Worm (Caenorhabditis elegans) whole organism, dauer: Measurements from ENCODE around the gene F54D10.8.

Source experiments
- unc-62 ChIP-seq: sonication (generic microtip); optimal IDR thresholded peaks from 2 replicates; lab custom pipeline; 2017; ENCODE audit warnings: missing biosample characterization, missing genetic modification reagents, missing genetic modification characterization

F54D10.8 gene

ce11 chrII:3815445-3816208 is 12.1 kb downstream of the F54D10.8 start:
- TF ChIP-seq unc-62 (GFP tag; lab: Kevin White, UChicago) = no peak

ce11 chrII:3811816-3812332 is 15.8 kb downstream of the F54D10.8 start, which contains the start of gene lido-15:
Gene lido-15 (plus strand): TSS chrII:3812282.
- no peak for TF ChIP-seq unc-62 (GFP tag; lab: Kevin White, UChicago)

- TF ChIP-seq unc-62 (GFP tag; lab: Kevin White, UChicago) = no peak
These were observed 17.2 kb downstream of the F54D10.8 start for ce11 chrII:3810550-3810949.

- no peak for TF ChIP-seq unc-62 (GFP tag; lab: Kevin White, UChicago)
These were observed 19.1 kb downstream of the F54D10.8 start for ce11 chrII:3808643-3809042.

- TF ChIP-seq unc-62 (GFP tag; lab: Kevin White, UChicago) = no peak
These were observed 19.6 kb downstream of the F54D10.8 start, which contains the start of gene F54D10.5 for ce11 chrII:3808104-3808503. Gene F54D10.5 (minus strand): TSS chrII:3808177.

- no peak for TF ChIP-seq unc-62 (GFP tag; lab: Kevin White, UChicago)
These were observed 20.7 kb downstream of the F54D10.8 start, which contains the start of gene F54D10.4 for ce11 chrII:3806964-3807363. Gene F54D10.4 (minus strand): TSS chrII:3807064.

ce11 chrII:3805518-3805917 is 22.2 kb downstream of the F54D10.8 start:
- no peak for TF ChIP-seq unc-62 (GFP tag; lab: Kevin White, UChicago)

ce11 chrII:3803219-3803618 is 24.5 kb downstream of the F54D10.8 start, which contains the start of gene ins-32:
Gene ins-32 (minus strand): TSS chrII:3803319.
- TF ChIP-seq unc-62 (GFP tag; lab: Kevin White, UChicago) = no peak

ce11 chrII:3795323-3795722 is 32.4 kb downstream of the F54D10.8 start, which contains the start of gene Y8A9A.2:
Gene Y8A9A.2 (plus strand): TSS chrII:3795623.
- no peak for TF ChIP-seq unc-62 (GFP tag; lab: Kevin White, UChicago)

ce11 chrII:3793336-3793735 is 34.4 kb downstream of the F54D10.8 start, which contains the start of gene fbxb-99:
Gene fbxb-99 (minus strand): TSS chrII:3793436.
- no peak for TF ChIP-seq unc-62 (GFP tag; lab: Kevin White, UChicago)

ce11 chrII:3788356-3788962 is 39.2 kb downstream of the F54D10.8 start:
- no peak for TF ChIP-seq unc-62 (GFP tag; lab: Kevin White, UChicago)

ce11 chrII:3787151-3787550 is 40.5 kb downstream of the F54D10.8 start, which contains the start of gene T24E12.13:
Gene T24E12.13 (plus strand): TSS chrII:3787451.
- no peak for TF ChIP-seq unc-62 (GFP tag; lab: Kevin White, UChicago)

ce11 chrII:3786538-3786937 is 41.2 kb downstream of the F54D10.8 start:
- no peak for TF ChIP-seq unc-62 (GFP tag; lab: Kevin White, UChicago)

ce11 chrII:3785756-3786155 is 41.9 kb downstream of the F54D10.8 start:
- no peak for TF ChIP-seq unc-62 (GFP tag; lab: Kevin White, UChicago)

ce11 chrII:3785257-3785656 is 42.4 kb downstream of the F54D10.8 start, which contains the start of gene T24E12.1:
Gene T24E12.1 (plus strand): TSS chrII:3785557.
- no peak for TF ChIP-seq unc-62 (GFP tag; lab: Kevin White, UChicago)
